Worm (Caenorhabditis elegans) whole organism, L1 larva: Measurements from ENCODE around the gene ard-1.

Source experiments
- aha-1 ChIP-seq: fragments of 150-350 bp; optimal IDR thresholded peaks from 2 replicates; lab custom pipeline; 2014; ENCODE audit warnings: missing biosample characterization, missing genetic modification characterization
- aly-2 ChIP-seq: fragments of 150-350 bp; optimal IDR thresholded peaks from 2 replicates; lab custom pipeline; 2014; ENCODE audit warnings: missing biosample characterization, missing genetic modification characterization
- blmp-1 ChIP-seq: fragments of 150-350 bp; optimal IDR thresholded peaks from 2 replicates; lab custom pipeline; 2014; ENCODE audit warnings: missing biosample characterization, missing genetic modification characterization
- ceh-82 ChIP-seq, 3 experiments: fragments of 150-350 bp in 1 of 3; sonication (generic microtip) in 2 of 3; optimal IDR thresholded peaks; 2 replicates each; lab custom pipeline; 2014 to 2017; ENCODE audit warnings: missing biosample characterization in 3 of 3, missing genetic modification characterization in 3 of 3
- dpl-1 ChIP-seq, 3 experiments: fragments of 150-350 bp in 2 of 3; sonication (generic microtip) in 1 of 3; optimal IDR thresholded peaks; 2 replicates each; lab custom pipeline; 2014 to 2017; ENCODE audit warnings: missing biosample characterization in 3 of 3, missing genetic modification characterization in 3 of 3, missing genetic modification reagents in 3 of 3
- efl-1 ChIP-seq, 4 experiments: fragments of 150-350 bp; optimal IDR thresholded peaks in 3 of 4; peaks in 1 of 4; 1 replicate in 1 of 4; 2 replicates in 3 of 4; lab custom pipeline; 2014; ENCODE audit warnings: missing biosample characterization in 2 of 4, missing genetic modification characterization in 2 of 4, missing genetic modification reagents in 2 of 4
- elt-2 ChIP-seq: sonication (generic microtip); optimal IDR thresholded peaks from 2 replicates; lab custom pipeline; 2016; ENCODE audit warnings: missing genetic modification characterization, mild to moderate bottlenecking, inconsistent platforms, missing compliant biosample characterization, missing genetic modification reagents
- fkh-4 ChIP-seq: sonication (generic microtip); optimal IDR thresholded peaks from 2 replicates; lab custom pipeline; 2016; ENCODE audit warnings: missing compliant biosample characterization, missing genetic modification characterization, borderline replicate concordance
- fos-1 ChIP-seq: fragments of 150-350 bp; optimal IDR thresholded peaks from 2 replicates; lab custom pipeline; 2014; ENCODE audit warnings: missing biosample characterization, missing genetic modification characterization
- hpl-2 ChIP-seq: fragments of 150-350 bp; optimal IDR thresholded peaks from 2 replicates; lab custom pipeline; 2014; ENCODE audit warnings: missing biosample characterization, missing genetic modification reagents, missing genetic modification characterization
- irx-1 ChIP-seq: sonication (generic microtip); optimal IDR thresholded peaks from 2 replicates; lab custom pipeline; 2016; ENCODE audit warnings: missing genetic modification characterization, missing compliant biosample characterization
- isw-1 ChIP-seq: fragments of 200-800 bp; sonication (Bioruptor generic); IDR thresholded peaks from 2 replicates; pipeline ENCODE4 v1.3.6; 2022; ENCODE audit warnings: missing genetic modification characterization, missing compliant biosample characterization
- lin-15B ChIP-seq: fragments of 150-350 bp; sonication (generic microtip); optimal IDR thresholded peaks from 3 replicates; lab custom pipeline; 2014; ENCODE audit warnings: missing biosample characterization, missing genetic modification characterization
- lin-39 ChIP-seq: fragments of 150-350 bp; optimal IDR thresholded peaks from 2 replicates; lab custom pipeline; 2014; ENCODE audit warnings: missing biosample characterization, missing genetic modification reagents, missing genetic modification characterization
- lir-3 ChIP-seq: sonication (generic microtip); optimal IDR thresholded peaks from 2 replicates; lab custom pipeline; 2016; ENCODE audit warnings: mild to moderate bottlenecking, missing genetic modification characterization, moderate library complexity, missing compliant biosample characterization; ENCODE audit not compliant: poor library complexity
- lsy-2 ChIP-seq, 2 experiments: fragments of 150-350 bp; optimal IDR thresholded peaks; 2 replicates each; lab custom pipeline; 2014; ENCODE audit warnings: missing biosample characterization in 2 of 2, missing genetic modification characterization in 2 of 2
- mab-9 ChIP-seq: fragments of 200-800 bp; sonication (Bioruptor generic); IDR thresholded peaks from 2 replicates; pipeline ENCODE4 v1.3.6; 2022; ENCODE audit warnings: missing genetic modification reagents, missing genetic modification characterization, missing compliant biosample characterization
- mep-1 ChIP-seq: fragments of 150-350 bp; optimal IDR thresholded peaks from 2 replicates; lab custom pipeline; 2014; ENCODE audit warnings: missing biosample characterization, missing genetic modification characterization
- nhr-11 ChIP-seq: fragments of 150-350 bp; optimal IDR thresholded peaks from 2 replicates; lab custom pipeline; 2014; ENCODE audit warnings: missing biosample characterization, missing genetic modification characterization
- nhr-19 ChIP-seq: fragments of 200-800 bp; sonication (Bioruptor generic); conservative IDR thresholded peaks from 2 replicates; pipeline ENCODE4 v1.3.6; 2022; ENCODE audit warnings: missing genetic modification characterization, missing compliant biosample characterization
- nhr-20 ChIP-seq: sonication (generic microtip); optimal IDR thresholded peaks from 2 replicates; lab custom pipeline; 2016; ENCODE audit warnings: mild to moderate bottlenecking, missing genetic modification characterization, missing compliant biosample characterization
- nhr-28 ChIP-seq: fragments of 150-350 bp; optimal IDR thresholded peaks from 2 replicates; lab custom pipeline; 2014; ENCODE audit warnings: missing biosample characterization, missing genetic modification characterization
- nhr-77 ChIP-seq: fragments of 150-350 bp; optimal IDR thresholded peaks from 2 replicates; lab custom pipeline; 2014; ENCODE audit warnings: missing biosample characterization, missing genetic modification characterization
- nhr-90 ChIP-seq: sonication (generic microtip); optimal IDR thresholded peaks from 2 replicates; lab custom pipeline; 2016; ENCODE audit warnings: mild to moderate bottlenecking, missing genetic modification characterization, missing compliant biosample characterization; ENCODE audit not compliant: poor library complexity
- skn-1 ChIP-seq: fragments of 150-350 bp; optimal IDR thresholded peaks from 2 replicates; lab custom pipeline; 2014; ENCODE audit warnings: missing biosample characterization, missing genetic modification characterization
- snpc-4 ChIP-seq: fragments of 150-350 bp; optimal IDR thresholded peaks from 2 replicates; lab custom pipeline; 2014; ENCODE audit warnings: missing biosample characterization, missing genetic modification characterization
- snu-23 ChIP-seq: sonication (generic microtip); optimal IDR thresholded peaks from 2 replicates; lab custom pipeline; 2016; ENCODE audit warnings: missing genetic modification characterization, missing compliant biosample characterization
- sup-37 ChIP-seq: fragments of 200-800 bp; sonication (Bioruptor generic); optimal IDR thresholded peaks from 2 replicates; lab custom pipeline; 2018; ENCODE audit warnings: mild to moderate bottlenecking, missing genetic modification characterization, missing compliant biosample characterization
- unc-130 ChIP-seq: fragments of 150-350 bp; optimal IDR thresholded peaks from 2 replicates; lab custom pipeline; 2017; ENCODE audit warnings: missing biosample characterization, missing genetic modification characterization, inconsistent platforms
- unc-98 ChIP-seq: fragments of 200-800 bp; sonication (Bioruptor generic); IDR thresholded peaks from 2 replicates; pipeline ENCODE4 v1.3.6; 2022; ENCODE audit warnings: missing genetic modification characterization, missing compliant biosample characterization
- xbp-1 ChIP-seq: sonication (generic microtip); optimal IDR thresholded peaks from 2 replicates; lab custom pipeline; 2016; ENCODE audit warnings: missing genetic modification characterization, missing compliant biosample characterization
- zip-4 ChIP-seq: fragments of 200-800 bp; sonication (Bioruptor generic); optimal IDR thresholded peaks from 2 replicates; lab custom pipeline; 2018; ENCODE audit warnings: mild to moderate bottlenecking, missing genetic modification characterization, moderate library complexity, missing compliant biosample characterization
- ztf-11 ChIP-seq, 2 experiments: sonication (generic microtip); optimal IDR thresholded peaks; 2 replicates each; lab custom pipeline; 2016 to 2017; ENCODE audit warnings: missing genetic modification characterization in 2 of 2, missing biosample characterization in 1 of 2, missing compliant biosample characterization in 1 of 2
- ztf-4 ChIP-seq: fragments of 150-350 bp; optimal IDR thresholded peaks from 2 replicates; lab custom pipeline; 2014; ENCODE audit warnings: missing biosample characterization, missing genetic modification characterization

Gene ard-1

ce11 chrIV:11179123-11179740 is 48.2 kb downstream of the ard-1 start, which contains the start of gene cpt-2 (continued):
- TF ChIP-seq snu-23 (GFP tag; lab: Kevin White, UChicago) (peak; percentile 93), skn-1 (peak; percentile 76), mab-9 (peak; percentile 89), efl-1 (optimal IDR thresholded peaks at IDR 0.05; lab: Kevin White, UChicago) (peak; percentile 81 to 86), efl-1 (GFP tag; optimal IDR thresholded peaks at IDR 0.05 in 1 of 2; lab: Kevin White, UChicago) (peak; percentile 80 to 98), snpc-4 (tag; lab: Kevin White, UChicago) (peak; percentile 79), nhr-77 (peak; percentile 66), dpl-1 (GFP tag; optimal IDR thresholded peaks at IDR 0.05; lab: Kevin White, UChicago) (peak; percentile 67 to 82 (median 81)), lin-39 (tag; lab: Kevin White, UChicago) (peak; percentile 86), irx-1 (tag; lab: Kevin White, UChicago) (peak; percentile 87), xbp-1 (tag; lab: Kevin White, UChicago) (peak; percentile 91), nhr-90 (tag; lab: Kevin White, UChicago) (peak; percentile 93), blmp-1 (tag; lab: Kevin White, UChicago) (peak; percentile 56), fkh-4 (peak; percentile 49), ztf-11 (tag; optimal IDR thresholded peaks at IDR 0.05; lab: Kevin White, UChicago) (peak in 1 of 2 experiments; percentile 69), fos-1 (tag; lab: Kevin White, UChicago) (peak; percentile 77), nhr-11 (tag; lab: Kevin White, UChicago) (peak; percentile 83), isw-1 (GFP tag; lab: Robert Waterston, UW) (peak; percentile 92), nhr-19 (GFP tag; lab: Robert Waterston, UW) (peak; percentile 95), unc-98 (GFP tag; lab: Robert Waterston, UW) (peak; percentile 76), lsy-2 (tag; optimal IDR thresholded peaks at IDR 0.05; lab: Kevin White, UChicago) (peak; percentile 90 to 93), lir-3 (tag; lab: Kevin White, UChicago) (peak; percentile 81), sup-37 (GFP tag; lab: Kevin White, UChicago) (peak; percentile 46), nhr-20 (peak; percentile 92), aha-1 (tag; lab: Kevin White, UChicago) (peak; percentile 16), hpl-2 (GFP tag; lab: Kevin White, UChicago) (peak; percentile 66), unc-130 (tag; lab: Kevin White, UChicago) (peak; percentile 94), ceh-82 (tag; optimal IDR thresholded peaks at IDR 0.05; lab: Kevin White, UChicago) (peak; percentile 77 to 93 (median 89)), lin-15B (tag; lab: Kevin White, UChicago) (peak; percentile 81), aly-2 (tag; lab: Kevin White, UChicago) (peak; percentile 54)

ce11 chrIV:11180077-11180476 is 49.0 kb downstream of the ard-1 start:
- TF ChIP-seq dpl-1 (GFP tag; optimal IDR thresholded peaks at IDR 0.05; lab: Kevin White, UChicago) (no peak), zip-4 (no peak), nhr-28 (no peak), mep-1 (tag; lab: Kevin White, UChicago) (peak; percentile 4), snpc-4 (tag; lab: Kevin White, UChicago) (no peak)

- TF ChIP-seq ztf-4 (tag; lab: Kevin White, UChicago): no peak
- no peak for TF ChIP-seq efl-1 (optimal IDR thresholded peaks at IDR 0.05; lab: Kevin White, UChicago)
- peak in 1 of 2 experiments; percentile 14 for TF ChIP-seq efl-1 (GFP tag; optimal IDR thresholded peaks at IDR 0.05 in 1 of 2; lab: Kevin White, UChicago)
- TF ChIP-seq elt-2 (tag; lab: Kevin White, UChicago): peak; percentile 49
These were observed 51.9 kb downstream of the ard-1 start, which contains the start of gene prx-14 for ce11 chrIV:11183013-11183412. prx-14 (plus strand) TSS chrIV:11183132.
